Fruit fly (Drosophila melanogaster): ENCODE measurements around the gene RunxB.

- peak; percentile 39 for TF ChIP-seq topi (GFP tag; optimal IDR thresholded peaks at IDR 0.05)
- TF ChIP-seq OdsH (GFP tag; optimal IDR thresholded peaks at IDR 0.05): peak; percentile 55
- TF ChIP-seq Hr39 (GFP tag; optimal IDR thresholded peaks at IDR 0.05): peak; percentile 47
- peak; percentile 35 for TF ChIP-seq Hr4 (GFP tag; optimal IDR thresholded peaks at IDR 0.05)
- TF ChIP-seq Lpt (GFP tag; optimal IDR thresholded peaks at IDR 0.05): peak; percentile 33
- no peak for TF ChIP-seq fkh (GFP tag; optimal IDR thresholded peaks at IDR 0.05)
- TF ChIP-seq CG6792 (GFP tag; optimal IDR thresholded peaks at IDR 0.05): peak; percentile 62
- TF ChIP-seq Gug (GFP tag; IDR thresholded peaks at IDR 0.05): 0 out of 2 replicates have a peak, but pooled peaks have one; percentile 28
- TF ChIP-seq dac (GFP tag; optimal IDR thresholded peaks at IDR 0.05): no peak
- no peak for TF ChIP-seq CG6854 (GFP tag; optimal IDR thresholded peaks at IDR 0.05)
Measured at dm6 chrX:20511382-20511853, 26.9 kb upstream of the RunxB start, which contains the start of gene CG1812.
